Worm (Caenorhabditis elegans): ENCODE measurements around the gene grl-10.

ce11 chrV:7773647-7774046, 698 bp upstream of the grl-10 start:
- TF ChIP-seq W03F9.2 (tag; optimal IDR thresholded peaks at IDR 0.05) (no peak), him-1 (tag; optimal IDR thresholded peaks at IDR 0.05) (no peak)

Data from whole organism, L4/young adult.